Worm (Caenorhabditis elegans) whole organism, late embryonic: Measurements from ENCODE around the gene wrt-10.

Experiments used
- C08G9.2 ChIP-seq: sonication (generic microtip); optimal IDR thresholded peaks from 2 replicates; lab custom pipeline; 2016; ENCODE audit warnings: mild to moderate bottlenecking, missing genetic modification characterization, moderate library complexity, missing compliant biosample characterization
- ama-1 ChIP-seq: fragments of 150-350 bp; optimal IDR thresholded peaks from 2 replicates; lab custom pipeline; 2014
- ceh-30 ChIP-seq: fragments of 150-350 bp; optimal IDR thresholded peaks from 2 replicates; lab custom pipeline; 2014; ENCODE audit warnings: missing biosample characterization, missing genetic modification characterization
- che-1 ChIP-seq: sonication (generic microtip); optimal IDR thresholded peaks from 2 replicates; lab custom pipeline; 2016; ENCODE audit warnings: mild to moderate bottlenecking, missing genetic modification characterization, missing compliant biosample characterization
- fkh-10 ChIP-seq: fragments of 150-350 bp; optimal IDR thresholded peaks from 2 replicates; lab custom pipeline; 2014; ENCODE audit warnings: missing biosample characterization, missing genetic modification reagents, missing genetic modification characterization
- madf-2 ChIP-seq: sonication (generic microtip); optimal IDR thresholded peaks from 2 replicates; lab custom pipeline; 2017; ENCODE audit warnings: missing genetic modification characterization, missing compliant biosample characterization
- nfya-1 ChIP-seq: sonication (generic microtip); optimal IDR thresholded peaks from 2 replicates; lab custom pipeline; 2017; ENCODE audit warnings: missing genetic modification characterization, mild to moderate bottlenecking, missing compliant biosample characterization, antibody characterized with exemption, moderate library complexity
- pqm-1 ChIP-seq: sonication (generic microtip); optimal IDR thresholded peaks from 2 replicates; lab custom pipeline; 2016; ENCODE audit warnings: missing genetic modification characterization, missing compliant biosample characterization
- rnt-1 ChIP-seq: sonication (generic microtip); optimal IDR thresholded peaks from 2 replicates; lab custom pipeline; 2016; ENCODE audit warnings: missing genetic modification characterization, missing compliant biosample characterization
- sdc-2 ChIP-seq: sonication (generic microtip); optimal IDR thresholded peaks from 2 replicates; lab custom pipeline; 2016; ENCODE audit warnings: missing genotype, missing genetic modification characterization, missing compliant biosample characterization

- TF ChIP-seq nfya-1 (tag; lab: Kevin White, UChicago) = no peak
- TF ChIP-seq sdc-2 (tag; lab: Kevin White, UChicago) = no peak
- TF ChIP-seq C08G9.2 (tag; lab: Kevin White, UChicago) = no peak
- TF ChIP-seq fkh-10 (GFP tag; lab: Kevin White, UChicago) = no peak
- TF ChIP-seq ama-1 (lab: Kevin White, UChicago) = no peak
- no peak for TF ChIP-seq madf-2 (tag; lab: Kevin White, UChicago)
- TF ChIP-seq rnt-1 = no peak
- TF ChIP-seq pqm-1 = no peak
- TF ChIP-seq che-1 (tag; lab: Kevin White, UChicago) = no peak
- TF ChIP-seq ceh-30 (tag; lab: Kevin White, UChicago) = no peak
Measured at ce11 chrII:7521420-7521819, 12.9 kb downstream of the wrt-10 start.
